Worm (Caenorhabditis elegans) whole organism, mixed stage, embryonic: ENCODE results near the gene btb-20.

Source experiments
- bed-3 ChIP-seq: fragments of 200-800 bp; sonication (Bioruptor generic); optimal IDR thresholded peaks from 3 replicates; lab custom pipeline; 2018; ENCODE audit warnings: mild to moderate bottlenecking, missing genetic modification characterization, moderate library complexity, missing compliant biosample characterization
- blmp-1 ChIP-seq: fragments of 150-350 bp; optimal IDR thresholded peaks from 2 replicates; lab custom pipeline; 2014; ENCODE audit warnings: missing biosample characterization, missing genetic modification characterization
- ceh-39 ChIP-seq: fragments of 150-350 bp; optimal IDR thresholded peaks from 2 replicates; lab custom pipeline; 2014; ENCODE audit warnings: missing biosample characterization, missing genetic modification characterization
- ceh-43 ChIP-seq: fragments of 200-800 bp; sonication (Bioruptor generic); optimal IDR thresholded peaks from 2 replicates; lab custom pipeline; 2018; ENCODE audit warnings: mild to moderate bottlenecking, missing genetic modification characterization, moderate library complexity, missing compliant biosample characterization
- ceh-83 ChIP-seq: fragments of 200-800 bp; sonication (Bioruptor generic); optimal IDR thresholded peaks from 2 replicates; lab custom pipeline; 2018; ENCODE audit warnings: mild to moderate bottlenecking, missing genetic modification characterization, missing compliant biosample characterization
- ces-1 ChIP-seq: fragments of 150-350 bp; optimal IDR thresholded peaks from 2 replicates; lab custom pipeline; 2014; ENCODE audit warnings: missing biosample characterization, missing genetic modification reagents, missing genetic modification characterization
- cnd-1 ChIP-seq: fragments of 200-800 bp; sonication (Bioruptor generic); optimal IDR thresholded peaks from 2 replicates; lab custom pipeline; 2018; ENCODE audit warnings: mild to moderate bottlenecking, missing genetic modification characterization, missing compliant biosample characterization
- drap-1 ChIP-seq: fragments of 200-800 bp; sonication (Bioruptor generic); optimal IDR thresholded peaks from 3 replicates; lab custom pipeline; 2018; ENCODE audit warnings: mild to moderate bottlenecking, missing genetic modification characterization, missing compliant biosample characterization
- elt-1 ChIP-seq: sonication (generic microtip); optimal IDR thresholded peaks from 2 replicates; lab custom pipeline; 2017; ENCODE audit warnings: missing genetic modification characterization, mild to moderate bottlenecking, missing compliant biosample characterization, antibody characterized with exemption, moderate library complexity, borderline replicate concordance; ENCODE audit not compliant: insufficient read depth
- elt-3 ChIP-seq: fragments of 150-350 bp; optimal IDR thresholded peaks from 2 replicates; lab custom pipeline; 2014; ENCODE audit warnings: missing biosample characterization, missing genetic modification characterization
- flh-1 ChIP-seq: fragments of 200-800 bp; sonication (Bioruptor generic); optimal IDR thresholded peaks from 2 replicates; lab custom pipeline; 2018; ENCODE audit warnings: mild to moderate bottlenecking, missing genetic modification characterization, moderate library complexity, missing compliant biosample characterization
- ham-2 ChIP-seq: fragments of 200-800 bp; sonication (Bioruptor generic); optimal IDR thresholded peaks from 2 replicates; lab custom pipeline; 2018; ENCODE audit warnings: mild to moderate bottlenecking, missing genetic modification characterization, missing compliant biosample characterization
- hlh-1 ChIP-seq: fragments of 150-350 bp; optimal IDR thresholded peaks from 2 replicates; lab custom pipeline; 2014; ENCODE audit warnings: missing biosample characterization, missing genetic modification reagents, missing genetic modification characterization
- lin-13 ChIP-seq: fragments of 150-350 bp; optimal IDR thresholded peaks from 2 replicates; lab custom pipeline; 2014; ENCODE audit warnings: missing biosample characterization, missing genetic modification characterization
- lsy-2 ChIP-seq: fragments of 150-350 bp; optimal IDR thresholded peaks from 2 replicates; lab custom pipeline; 2014; ENCODE audit warnings: missing biosample characterization, missing genetic modification characterization
- mep-1 ChIP-seq: fragments of 150-350 bp; optimal IDR thresholded peaks from 2 replicates; lab custom pipeline; 2017; ENCODE audit warnings: missing biosample characterization, missing genetic modification reagents, missing genetic modification characterization, inconsistent platforms
- mls-2 ChIP-seq: sonication (generic microtip); optimal IDR thresholded peaks from 2 replicates; lab custom pipeline; 2016; ENCODE audit warnings: mild to moderate bottlenecking, missing genetic modification characterization, moderate library complexity, missing compliant biosample characterization
- nhr-12 ChIP-seq: fragments of 150-350 bp; optimal IDR thresholded peaks from 2 replicates; lab custom pipeline; 2014; ENCODE audit warnings: missing biosample characterization, missing genetic modification characterization
- nhr-237 ChIP-seq: fragments of 150-350 bp; optimal IDR thresholded peaks from 2 replicates; lab custom pipeline; 2014; ENCODE audit warnings: missing biosample characterization, missing genetic modification characterization
- nhr-28 ChIP-seq: fragments of 150-350 bp; optimal IDR thresholded peaks from 2 replicates; lab custom pipeline; 2014; ENCODE audit warnings: missing biosample characterization, missing genetic modification characterization
- nhr-76 ChIP-seq: sonication (generic microtip); optimal IDR thresholded peaks from 2 replicates; lab custom pipeline; 2017; ENCODE audit warnings: missing biosample characterization, missing genetic modification characterization
- pha-4 ChIP-seq: fragments of 150-350 bp; optimal IDR thresholded peaks from 2 replicates; lab custom pipeline; 2018; ENCODE audit warnings: missing biosample characterization, missing genetic modification reagents, missing genetic modification characterization
- sem-2 ChIP-seq: fragments of 200-800 bp; sonication (Bioruptor generic); optimal IDR thresholded peaks from 2 replicates; lab custom pipeline; 2018; ENCODE audit warnings: mild to moderate bottlenecking, missing genetic modification characterization, missing compliant biosample characterization
- snpc-4 ChIP-seq: fragments of 150-350 bp; optimal IDR thresholded peaks from 2 replicates; lab custom pipeline; 2014; ENCODE audit warnings: missing biosample characterization, missing genetic modification characterization
- sptf-1 ChIP-seq: sonication (generic microtip); optimal IDR thresholded peaks from 2 replicates; lab custom pipeline; 2017; ENCODE audit warnings: mild to moderate bottlenecking, missing genetic modification characterization, moderate library complexity, missing compliant biosample characterization
- tbx-8 ChIP-seq: fragments of 200-800 bp; sonication (Bioruptor generic); optimal IDR thresholded peaks from 2 replicates; lab custom pipeline; 2018; ENCODE audit warnings: mild to moderate bottlenecking, missing genetic modification characterization, moderate library complexity, missing compliant biosample characterization
- unc-120 ChIP-seq: sonication (generic microtip); optimal IDR thresholded peaks from 2 replicates; lab custom pipeline; 2017; ENCODE audit warnings: missing genetic modification characterization, missing compliant biosample characterization; ENCODE audit not compliant: poor library complexity, severe bottlenecking
- unc-39 ChIP-seq: fragments of 150-350 bp; optimal IDR thresholded peaks from 2 replicates; lab custom pipeline; 2014; ENCODE audit warnings: missing biosample characterization, missing genetic modification characterization
- unc-62 ChIP-seq: fragments of 150-350 bp; optimal IDR thresholded peaks from 2 replicates; lab custom pipeline; 2014; ENCODE audit warnings: missing biosample characterization, missing genetic modification reagents, missing genetic modification characterization
- ztf-11 ChIP-seq: fragments of 150-350 bp; optimal IDR thresholded peaks from 2 replicates; lab custom pipeline; 2014; ENCODE audit warnings: missing biosample characterization, missing genetic modification characterization

btb-20 gene

DNA sequence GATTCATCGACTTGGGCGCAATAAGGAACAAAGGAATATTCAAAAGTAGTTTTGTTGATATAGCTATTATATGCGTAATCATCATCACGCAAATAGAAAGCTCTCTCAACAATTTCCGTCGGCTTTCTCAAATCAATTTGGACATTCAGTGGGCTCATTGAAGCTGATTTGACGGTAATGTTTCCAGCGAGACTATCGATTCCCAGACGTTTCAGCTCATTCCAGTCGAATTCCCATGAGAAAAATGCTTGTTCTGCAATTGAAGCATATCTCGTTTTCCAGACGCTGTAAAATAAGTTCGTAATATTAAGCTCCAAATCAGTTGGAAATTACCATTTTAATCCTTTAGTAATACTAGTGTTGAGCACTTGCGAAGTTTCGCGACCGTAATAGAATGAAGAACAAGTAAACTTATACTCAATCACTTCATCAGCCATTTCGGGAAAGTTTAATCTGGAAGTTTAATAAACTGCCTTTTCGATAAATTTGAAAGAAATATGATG is at the start of gene btb-20:
Gene btb-20, minus strand, starts transcription at position 453 of the 503 bp plus-strand sequence.
- TF ChIP-seq mls-2 (tag; lab: Kevin White, UChicago) (no peak), tbx-8 (GFP tag; lab: Kevin White, UChicago) (no peak), ztf-11 (tag; lab: Kevin White, UChicago) (no peak), blmp-1 (no peak), lin-13 (tag; lab: Kevin White, UChicago) (no peak), elt-1 (tag; lab: Kevin White, UChicago) (no peak), bed-3 (GFP tag; lab: Kevin White, UChicago) (no peak), nhr-76 (tag; lab: Kevin White, UChicago) (no peak), elt-3 (tag; lab: Kevin White, UChicago) (no peak), hlh-1 (no peak)
- TF ChIP-seq, all 35 proteins: peak for 0

DNA sequence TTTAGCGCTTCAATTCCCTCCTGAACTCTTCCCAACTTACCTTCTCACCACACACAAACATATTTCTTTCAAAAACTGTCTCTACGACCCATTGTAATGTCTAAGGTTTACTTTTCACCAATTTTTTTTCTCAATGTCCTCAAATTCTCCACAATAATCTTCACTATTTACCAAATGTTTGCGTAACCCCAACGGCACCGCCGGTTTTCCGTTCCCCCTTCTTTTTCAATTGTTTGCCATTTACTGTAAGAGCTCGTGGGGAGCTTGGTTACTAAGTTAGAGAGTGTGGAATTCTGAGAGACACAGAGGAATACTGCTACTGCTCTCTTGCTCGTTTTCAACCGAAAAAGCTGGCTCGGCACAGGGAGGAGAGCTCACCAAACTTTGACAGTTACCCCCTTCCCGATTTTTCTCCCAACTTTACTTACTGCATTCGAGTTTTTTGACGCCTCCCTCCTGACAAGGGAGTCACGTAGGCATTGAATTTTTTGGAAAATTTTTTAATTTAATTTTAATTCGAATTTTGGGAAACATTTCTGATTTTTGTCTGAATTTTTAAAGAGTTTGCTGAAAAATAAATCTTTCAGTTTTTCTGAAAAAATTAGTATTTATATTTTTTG is 47.3 kb upstream of the btb-20 start:
- TF ChIP-seq unc-62 (GFP tag; lab: Kevin White, UChicago) = no peak
- no peak for TF ChIP-seq elt-3 (tag; lab: Kevin White, UChicago)
- no peak for TF ChIP-seq ztf-11 (tag; lab: Kevin White, UChicago)
- TF ChIP-seq cnd-1 (tag; lab: Kevin White, UChicago) = no peak
- no peak for TF ChIP-seq ceh-39 (tag; lab: Kevin White, UChicago)
- no peak for TF ChIP-seq nhr-12 (tag; lab: Kevin White, UChicago)
- TF ChIP-seq blmp-1 = no peak
- no peak for TF ChIP-seq unc-120 (tag; lab: Kevin White, UChicago)
- no peak for TF ChIP-seq tbx-8 (GFP tag; lab: Kevin White, UChicago)
- no peak for TF ChIP-seq nhr-76 (tag; lab: Kevin White, UChicago)
- no peak for TF ChIP-seq flh-1 (GFP tag; lab: Kevin White, UChicago)
- no peak for TF ChIP-seq ceh-83 (GFP tag; lab: Kevin White, UChicago)
- TF ChIP-seq sem-2 (GFP tag; lab: Kevin White, UChicago) = no peak
- no peak for TF ChIP-seq pha-4 (tag; lab: Kevin White, UChicago)
- TF ChIP-seq elt-1 (tag; lab: Kevin White, UChicago) = no peak
- no peak for TF ChIP-seq unc-39 (tag; lab: Kevin White, UChicago)
- TF ChIP-seq ces-1 (GFP tag; lab: Kevin White, UChicago) = no peak
- TF ChIP-seq lin-13 (tag; lab: Kevin White, UChicago) = no peak
- TF ChIP-seq mls-2 (tag; lab: Kevin White, UChicago) = no peak

DNA sequence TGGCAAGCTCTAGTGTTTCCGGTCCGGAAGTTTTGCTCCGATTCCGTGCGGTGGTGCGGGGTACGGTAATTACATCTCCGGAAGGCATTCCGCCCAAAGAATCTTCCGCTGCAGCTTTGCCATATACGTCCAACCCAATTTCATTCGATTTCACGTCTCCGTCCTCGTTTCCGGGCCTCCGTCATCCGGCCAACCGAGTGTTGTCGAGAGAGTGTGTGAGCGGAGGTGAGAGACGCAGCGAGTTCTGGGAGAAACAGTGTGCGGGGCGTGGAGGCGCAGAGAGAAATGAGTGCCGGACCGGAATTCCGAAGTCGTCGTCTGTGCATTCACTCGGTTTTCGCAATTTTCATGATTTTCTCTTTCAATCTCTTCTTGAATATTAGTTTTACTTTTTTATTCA is 46.0 kb upstream of the btb-20 start:
- TF ChIP-seq unc-62 (GFP tag; lab: Kevin White, UChicago) (no peak), snpc-4 (tag; lab: Kevin White, UChicago) (no peak), ztf-11 (tag; lab: Kevin White, UChicago) (no peak), ceh-83 (GFP tag; lab: Kevin White, UChicago) (peak; percentile 18), ces-1 (GFP tag; lab: Kevin White, UChicago) (peak; percentile 81), lsy-2 (peak; percentile 10), ham-2 (GFP tag; lab: Kevin White, UChicago) (no peak), flh-1 (GFP tag; lab: Kevin White, UChicago) (no peak), sem-2 (GFP tag; lab: Kevin White, UChicago) (no peak), unc-39 (tag; lab: Kevin White, UChicago) (no peak), nhr-28 (no peak)

DNA sequence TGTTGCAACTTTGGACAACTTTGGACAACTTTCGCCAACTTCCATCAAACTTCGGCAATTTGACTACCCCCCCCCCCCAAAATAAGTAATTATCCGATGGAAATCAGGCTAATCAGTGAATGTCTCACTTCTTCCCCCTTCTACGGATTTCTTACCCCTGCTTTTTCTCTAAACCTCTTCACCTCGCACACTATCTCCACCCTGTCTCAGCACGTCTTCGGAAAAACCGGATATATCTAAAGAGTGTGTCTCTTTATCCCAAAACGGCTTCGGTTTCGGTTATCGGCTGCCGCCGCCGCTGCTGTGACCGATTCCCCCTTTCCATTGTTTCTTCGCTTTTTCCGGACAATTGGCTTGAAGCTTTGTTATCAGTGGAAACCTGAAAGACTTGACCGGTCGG is 44.5 kb upstream of the btb-20 start:
- TF ChIP-seq nhr-76 (tag; lab: Kevin White, UChicago) = no peak
- TF ChIP-seq ham-2 (GFP tag; lab: Kevin White, UChicago) = peak; percentile 55

DNA sequence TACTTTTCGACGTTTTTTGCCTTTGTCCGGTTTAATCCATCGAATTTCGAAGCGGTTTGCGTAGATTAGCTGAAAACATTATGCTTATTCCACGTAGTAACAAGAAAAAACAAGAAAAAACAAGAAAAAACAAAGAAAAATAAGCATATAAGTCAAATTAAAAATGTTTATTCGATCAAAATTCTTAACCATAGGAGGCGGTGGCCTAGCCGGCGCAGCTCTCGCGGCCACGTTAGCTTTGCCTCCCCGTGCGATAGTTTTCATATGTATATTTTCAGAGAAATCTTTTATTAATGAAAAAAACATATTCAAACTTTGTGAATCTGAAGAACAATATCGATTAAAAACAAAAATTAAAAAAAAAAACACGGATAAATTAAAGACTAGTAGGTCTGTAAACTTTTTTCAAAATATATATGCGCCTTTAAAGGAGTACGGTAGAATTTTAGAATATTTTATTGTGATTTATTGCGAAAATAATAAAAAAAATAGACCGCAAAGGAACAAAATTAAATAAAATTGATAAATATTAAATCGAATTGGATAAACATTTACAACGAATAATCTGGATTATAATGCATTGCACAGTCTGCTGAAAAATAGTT is 40.5 kb upstream of the btb-20 start:
- TF ChIP-seq lsy-2 = peak; percentile 85

DNA sequence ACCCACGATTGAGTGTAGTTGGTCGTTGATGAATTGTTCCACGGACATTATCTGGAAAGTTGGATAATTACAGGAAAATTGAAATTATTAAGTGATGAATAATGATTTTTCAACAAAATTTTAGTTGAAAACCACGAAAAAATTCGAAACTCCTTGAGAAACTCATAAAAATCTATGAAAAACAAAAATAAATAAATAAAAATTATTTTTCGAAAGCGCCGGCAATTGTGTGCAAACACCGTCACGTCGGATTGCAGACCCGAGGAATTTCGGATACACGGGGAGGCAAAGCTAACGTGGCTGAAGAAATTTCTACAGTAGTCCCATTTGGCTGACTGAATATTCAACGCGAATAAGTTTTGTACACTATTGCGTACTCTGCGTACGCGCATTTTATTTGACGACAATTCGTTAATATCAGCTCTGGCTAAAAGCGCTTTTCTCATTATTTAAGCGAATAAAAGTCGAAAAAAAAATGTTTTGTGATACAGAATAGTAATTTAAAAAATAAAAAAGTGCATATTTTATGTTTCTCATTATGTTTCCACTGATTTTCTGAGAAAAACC is 38.3 kb upstream of the btb-20 start, which contains the start of gene mog-4:
Gene mog-4, minus strand, starts transcription at position 51 of the 567 bp plus-strand sequence.
- TF ChIP-seq ham-2 (GFP tag; lab: Kevin White, UChicago) (peak; percentile 76), sptf-1 (tag; lab: Kevin White, UChicago) (peak; percentile 7), bed-3 (GFP tag; lab: Kevin White, UChicago) (peak; percentile 1), mls-2 (tag; lab: Kevin White, UChicago) (peak; percentile 20), ceh-43 (GFP tag; lab: Kevin White, UChicago) (peak; percentile 8), lin-13 (tag; lab: Kevin White, UChicago) (peak; percentile 46), nhr-237 (peak; percentile 81), lsy-2 (peak; percentile 95), mep-1 (peak; percentile 37), cnd-1 (tag; lab: Kevin White, UChicago) (peak; percentile 20), unc-120 (tag; lab: Kevin White, UChicago) (peak; percentile 25), drap-1 (GFP tag; lab: Kevin White, UChicago) (peak; percentile 21), ces-1 (GFP tag; lab: Kevin White, UChicago) (peak; percentile 71)
